Fruit fly (Drosophila melanogaster) whole organism, embryonic: ENCODE results near the gene vas.

Experiments used
- Abd-B ChIP-seq: fragments of 200-800 bp; sonication (Bioruptor generic); optimal IDR thresholded peaks from 2 replicates; lab custom pipeline; 2018; ENCODE audit warnings: missing biosample characterization, mild to moderate bottlenecking, missing genetic modification characterization, moderate library complexity
- Atf-2 ChIP-seq: fragments of 200-800 bp; sonication (Bioruptor generic); optimal IDR thresholded peaks from 2 replicates; lab custom pipeline; 2016; ENCODE audit warnings: missing biosample characterization, missing genetic modification characterization
- Atf3 ChIP-seq: fragments of 200-800 bp; sonication (Bioruptor generic); optimal IDR thresholded peaks from 3 replicates; lab custom pipeline; 2016; ENCODE audit warnings: missing biosample characterization, missing genetic modification characterization
- BtbVII ChIP-seq: fragments of 200-800 bp; sonication (Bioruptor generic); optimal IDR thresholded peaks from 3 replicates; lab custom pipeline; 2017; ENCODE audit warnings: missing biosample characterization, mild to moderate bottlenecking, missing genetic modification characterization
- CG10267 ChIP-seq: fragments of 200-800 bp; sonication (Bioruptor generic); optimal IDR thresholded peaks from 2 replicates; lab custom pipeline; 2018; ENCODE audit warnings: missing biosample characterization, mild to moderate bottlenecking, missing genetic modification characterization, moderate library complexity
- CG10321 ChIP-seq: fragments of 200-800 bp; sonication (Bioruptor generic); IDR thresholded peaks from 2 replicates; pipeline ENCODE4 v1.3.6; 2022; ENCODE audit warnings: missing biosample characterization, missing genetic modification characterization
- CG11398 ChIP-seq: fragments of 200-800 bp; sonication (Bioruptor generic); optimal IDR thresholded peaks from 2 replicates; lab custom pipeline; 2016; ENCODE audit warnings: missing biosample characterization, missing genetic modification characterization
- CG11456 ChIP-seq: fragments of 200-800 bp; sonication (Bioruptor generic); IDR thresholded peaks from 3 replicates; pipeline ENCODE4 v1.3.6; 2022; ENCODE audit warnings: missing biosample characterization, missing genetic modification characterization
- CG13287 ChIP-seq: fragments of 200-800 bp; sonication (Bioruptor generic); IDR thresholded peaks from 2 replicates; pipeline ENCODE4 v1.3.6; 2022; ENCODE audit warnings: missing biosample characterization, missing genetic modification characterization; ENCODE audit not compliant: partially characterized antibody
- CG14860 ChIP-seq: fragments of 200-800 bp; sonication (Bioruptor generic); IDR thresholded peaks from 3 replicates; pipeline ENCODE4 v1.3.6; 2022; ENCODE audit warnings: missing biosample characterization, missing genetic modification characterization; ENCODE audit not compliant: partially characterized antibody
- CG1603 ChIP-seq: fragments of 200-800 bp; sonication (Bioruptor generic); optimal IDR thresholded peaks from 2 replicates; lab custom pipeline; 2019; ENCODE audit warnings: missing biosample characterization, mild to moderate bottlenecking, missing genetic modification characterization, moderate library complexity
- CG34376 ChIP-seq: fragments of 200-800 bp; sonication (Bioruptor generic); optimal IDR thresholded peaks from 2 replicates; lab custom pipeline; 2018; ENCODE audit warnings: missing biosample characterization, mild to moderate bottlenecking, missing genetic modification characterization
- CG4424 ChIP-seq: fragments of 200-800 bp; sonication (Bioruptor generic); optimal IDR thresholded peaks from 3 replicates; lab custom pipeline; 2016; ENCODE audit warnings: missing biosample characterization, missing genetic modification characterization
- CG4730 ChIP-seq: fragments of 200-800 bp; sonication (Bioruptor generic); IDR thresholded peaks from 2 replicates; pipeline ENCODE4 v1.3.6; 2022; ENCODE audit warnings: missing biosample characterization, missing genetic modification characterization
- CG7745 ChIP-seq: fragments of 200-800 bp; sonication (Bioruptor generic); optimal IDR thresholded peaks from 2 replicates; lab custom pipeline; 2018; ENCODE audit warnings: missing biosample characterization, mild to moderate bottlenecking, missing genetic modification characterization, moderate library complexity
- CG7963 ChIP-seq: fragments of 200-800 bp; sonication (Bioruptor generic); IDR thresholded peaks from 3 replicates; pipeline ENCODE4 v1.3.6; 2022; ENCODE audit warnings: missing biosample characterization, missing genetic modification characterization; ENCODE audit not compliant: partially characterized antibody
- CG8089 ChIP-seq: fragments of 200-800 bp; sonication (Bioruptor generic); optimal IDR thresholded peaks from 3 replicates; lab custom pipeline; 2016; ENCODE audit warnings: missing biosample characterization, missing genetic modification characterization
- CkIIα-i1 ChIP-seq: fragments of 200-800 bp; sonication (Bioruptor generic); IDR thresholded peaks from 2 replicates; pipeline ENCODE4 v1.3.6; 2022; ENCODE audit warnings: missing biosample characterization, missing genetic modification characterization
- Dip2 ChIP-seq: fragments of 200-800 bp; sonication (Bioruptor generic); IDR thresholded peaks from 2 replicates; pipeline ENCODE4 v1.3.6; 2022; ENCODE audit warnings: missing biosample characterization, missing genetic modification characterization
- Doc3 ChIP-seq: fragments of 200-800 bp; sonication (Bioruptor generic); IDR thresholded peaks from 3 replicates; pipeline ENCODE4 v1.3.6; 2022; ENCODE audit warnings: missing biosample characterization, missing genetic modification characterization; ENCODE audit not compliant: partially characterized antibody
- Ets65A ChIP-seq: fragments of 200-800 bp; sonication (Bioruptor generic); peaks from one replicate; lab custom pipeline; 2016; ENCODE audit warnings: missing biosample characterization, missing genetic modification characterization
- Ets97D ChIP-seq: fragments of 200-800 bp; sonication (Bioruptor generic); optimal IDR thresholded peaks from 3 replicates; lab custom pipeline; 2016; ENCODE audit warnings: missing biosample characterization, missing genetic modification characterization
- H2.0 ChIP-seq: fragments of 200-800 bp; sonication (Bioruptor generic); IDR thresholded peaks from 2 replicates; pipeline ENCODE4 v1.3.6; 2022; ENCODE audit warnings: missing biosample characterization, missing genetic modification characterization
- HLH54F ChIP-seq: fragments of 200-800 bp; sonication (Bioruptor generic); optimal IDR thresholded peaks from 3 replicates; lab custom pipeline; 2016; ENCODE audit warnings: missing biosample characterization, missing genetic modification characterization
- Hmx ChIP-seq: fragments of 200-800 bp; sonication (Bioruptor generic); optimal IDR thresholded peaks from 2 replicates; lab custom pipeline; 2016; ENCODE audit warnings: missing biosample characterization, missing genetic modification characterization
- Kr ChIP-seq: fragments of 200-800 bp; sonication (Bioruptor generic); optimal IDR thresholded peaks from 2 replicates; lab custom pipeline; 2017; ENCODE audit warnings: missing biosample characterization, mild to moderate bottlenecking, missing genetic modification characterization
- MESR4 ChIP-seq: fragments of 200-800 bp; sonication (Bioruptor generic); optimal IDR thresholded peaks from 2 replicates; lab custom pipeline; 2018; ENCODE audit warnings: missing biosample characterization, mild to moderate bottlenecking, missing genetic modification characterization, moderate library complexity
- Mrtf ChIP-seq: fragments of 200-800 bp; sonication (Bioruptor generic); IDR thresholded peaks from 3 replicates; pipeline ENCODE4 v1.3.6; 2022; ENCODE audit warnings: missing biosample characterization, missing genetic modification characterization
- Nf-YB ChIP-seq: fragments of 200-800 bp; sonication (Bioruptor generic); optimal IDR thresholded peaks from 3 replicates; lab custom pipeline; 2019; ENCODE audit warnings: missing biosample characterization, mild to moderate bottlenecking, missing genetic modification characterization, moderate library complexity
- Poxn ChIP-seq: fragments of 200-800 bp; sonication (Bioruptor generic); IDR thresholded peaks from 2 replicates; pipeline ENCODE4 v1.3.6; 2022; ENCODE audit warnings: missing biosample characterization, missing genetic modification characterization
- Tbp ChIP-seq: fragments of >200 bp; optimal IDR thresholded peaks from 2 replicates; lab custom pipeline; 2018; ENCODE audit warnings: missing biosample characterization, missing genetic modification characterization
- Xrp1 ChIP-seq: fragments of 200-800 bp; sonication (Bioruptor generic); IDR thresholded peaks from 2 replicates; pipeline ENCODE4 v1.3.6; 2022; ENCODE audit warnings: missing biosample characterization, missing genetic modification characterization
- abd-A ChIP-seq: fragments of 200-800 bp; sonication (Bioruptor generic); optimal IDR thresholded peaks from 3 replicates; lab custom pipeline; 2019; ENCODE audit warnings: missing biosample characterization, mild to moderate bottlenecking, missing genetic modification characterization, moderate library complexity
- amos ChIP-seq: fragments of 200-800 bp; sonication (Bioruptor generic); IDR thresholded peaks from 2 replicates; pipeline ENCODE4 v1.3.6; 2022; ENCODE audit warnings: missing biosample characterization, missing genetic modification characterization; ENCODE audit not compliant: partially characterized antibody
- eve ChIP-seq, 2 experiments: fragments of >200 bp; optimal IDR thresholded peaks; 2 replicates each; lab custom pipeline; 2017; ENCODE audit warnings: missing biosample characterization in 2 of 2, missing genetic modification characterization in 2 of 2
- her ChIP-seq: fragments of 200-800 bp; sonication (Bioruptor generic); optimal IDR thresholded peaks from 2 replicates; lab custom pipeline; 2016; ENCODE audit warnings: missing biosample characterization, missing genetic modification characterization
- inv ChIP-seq: fragments of 200-800 bp; sonication (Bioruptor generic); IDR thresholded peaks from 2 replicates; pipeline ENCODE4 v1.3.6; 2022; ENCODE audit warnings: missing biosample characterization, missing genetic modification characterization; ENCODE audit not compliant: partially characterized antibody
- jing ChIP-seq: fragments of 200-800 bp; sonication (Bioruptor generic); optimal IDR thresholded peaks from 2 replicates; lab custom pipeline; 2018; ENCODE audit warnings: missing biosample characterization, mild to moderate bottlenecking, missing genetic modification characterization
- kni ChIP-seq: fragments of 200-800 bp; sonication (Bioruptor generic); optimal IDR thresholded peaks from 3 replicates; lab custom pipeline; 2017; ENCODE audit warnings: mild to moderate bottlenecking, missing biosample characterization, missing genetic modification reagents, missing genetic modification characterization
- maf-S ChIP-seq: fragments of 200-800 bp; sonication (Bioruptor generic); optimal IDR thresholded peaks from 2 replicates; lab custom pipeline; 2016; ENCODE audit warnings: missing biosample characterization, missing genetic modification characterization
- mirr ChIP-seq: fragments of 200-800 bp; sonication (Bioruptor generic); optimal IDR thresholded peaks from 3 replicates; lab custom pipeline; 2018; ENCODE audit warnings: missing biosample characterization, mild to moderate bottlenecking, missing genetic modification characterization
- nau ChIP-seq: fragments of 200-800 bp; sonication (Bioruptor generic); optimal IDR thresholded peaks from 3 replicates; lab custom pipeline; 2017; ENCODE audit warnings: missing biosample characterization, mild to moderate bottlenecking, missing genetic modification characterization, missing genetic modification reagents
- onecut ChIP-seq: fragments of 200-800 bp; sonication (Bioruptor generic); IDR thresholded peaks from 2 replicates; pipeline ENCODE4 v1.3.6; 2022; ENCODE audit warnings: missing biosample characterization, missing genetic modification characterization
- pzg ChIP-seq: fragments of 200-800 bp; sonication (Bioruptor generic); optimal IDR thresholded peaks from 3 replicates; lab custom pipeline; 2018; ENCODE audit warnings: missing biosample characterization, mild to moderate bottlenecking, missing genetic modification characterization, moderate library complexity
- sima ChIP-seq: fragments of 200-800 bp; sonication (Bioruptor generic); optimal IDR thresholded peaks from 2 replicates; lab custom pipeline; 2016; ENCODE audit warnings: missing biosample characterization, missing genetic modification characterization
- tll ChIP-seq, 2 experiments: fragments of 200-800 bp in 1 of 2; fragments of >200 bp in 1 of 2; sonication (Bioruptor generic) in 1 of 2; optimal IDR thresholded peaks; 2 replicates each; lab custom pipeline; 2017 to 2019; ENCODE audit warnings: missing biosample characterization in 2 of 2, missing genetic modification characterization in 2 of 2, mild to moderate bottlenecking in 1 of 2, moderate library complexity in 1 of 2
- tx ChIP-seq: fragments of 200-800 bp; sonication (Bioruptor generic); optimal IDR thresholded peaks from 2 replicates; lab custom pipeline; 2016; ENCODE audit warnings: missing biosample characterization, missing genetic modification characterization
- zf30C ChIP-seq: fragments of 200-800 bp; sonication (Bioruptor generic); optimal IDR thresholded peaks from 3 replicates; lab custom pipeline; 2018; ENCODE audit warnings: missing biosample characterization, mild to moderate bottlenecking, missing genetic modification characterization

Gene vas

DNA sequence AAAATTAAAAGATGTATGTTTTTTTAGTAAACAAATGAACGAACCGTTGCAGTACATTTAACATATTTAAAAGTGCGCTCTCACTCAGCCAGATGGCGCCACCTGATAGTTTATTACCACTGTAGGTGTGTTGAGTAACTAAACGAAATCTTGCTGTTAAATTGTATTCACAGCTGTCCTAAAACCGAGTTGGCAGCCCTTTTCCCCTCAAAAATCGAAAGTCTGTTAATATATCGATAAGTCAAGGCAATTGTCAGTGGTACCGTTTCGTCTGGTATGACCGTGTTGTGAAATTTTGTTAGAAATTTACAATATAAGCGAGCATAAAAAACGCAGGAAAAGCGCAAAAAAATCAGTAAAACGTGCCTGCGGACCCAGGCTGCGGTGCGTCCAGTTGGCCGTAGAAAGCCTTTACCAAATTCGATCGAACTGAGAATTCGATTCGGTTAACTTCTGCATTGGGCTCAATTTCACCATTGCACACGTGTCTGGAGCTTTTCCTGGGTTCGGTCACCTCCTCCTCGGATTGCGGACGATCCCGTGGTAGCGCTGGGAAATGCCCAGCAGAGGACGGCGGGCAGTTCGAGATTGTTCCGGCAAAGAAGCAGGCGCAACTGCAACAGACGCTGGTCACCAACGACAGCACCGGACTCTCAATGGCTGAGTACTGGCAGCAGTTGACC is 51.9 kb downstream of the vas start, which contains the start of gene stc (continued):
- TF ChIP-seq zf30C (GFP tag; lab: Kevin White, UChicago), result peak; percentile 8
- peak; percentile 39; the same call in 1 of the 2 replicates for TF ChIP-seq H2.0 (GFP tag; lab: Robert Waterston, UW)
- TF ChIP-seq CG4730 (GFP tag; lab: Robert Waterston, UW), result no peak
- TF ChIP-seq CG8089, result peak; percentile 17
- no peak for TF ChIP-seq kni (GFP tag; lab: Kevin White, UChicago)
- no peak for TF ChIP-seq CG10321 (GFP tag; lab: Robert Waterston, UW)
- TF ChIP-seq sima (GFP tag; lab: Kevin White, UChicago), result no peak
- TF ChIP-seq inv (GFP tag; lab: Robert Waterston, UW), result peak; percentile 36; the same call in 1 of the 2 replicates
- peak; percentile 89 for TF ChIP-seq Ets97D (GFP tag; lab: Kevin White, UChicago)
- TF ChIP-seq Nf-YB, result peak; percentile 11
- TF ChIP-seq Kr (GFP tag; lab: Kevin White, UChicago), result no peak
- TF ChIP-seq Abd-B (GFP tag; lab: Kevin White, UChicago), result peak; percentile 51
- TF ChIP-seq onecut (GFP tag; lab: Robert Waterston, UW), result peak; percentile 37; the same call in 1 of the 2 replicates
- peak; percentile 71; the same call in 1 of the 2 replicates for TF ChIP-seq Dip2
- peak; percentile 75 for TF ChIP-seq amos (GFP tag; lab: Robert Waterston, UW)
- TF ChIP-seq eve (GFP tag; optimal IDR thresholded peaks at IDR 0.05; lab: Kevin White, UChicago), result no peak
- peak; percentile 76 for TF ChIP-seq CG11456 (GFP tag; lab: Robert Waterston, UW)
- TF ChIP-seq Ets65A (GFP tag; lab: Kevin White, UChicago), result peak; percentile 79
- TF ChIP-seq Tbp (GFP tag; lab: Kevin White, UChicago), result no peak
- TF ChIP-seq Hmx (GFP tag; lab: Kevin White, UChicago), result no peak
- TF ChIP-seq Atf3 (GFP tag; lab: Kevin White, UChicago), result peak; percentile 1
- TF ChIP-seq mirr (GFP tag; lab: Kevin White, UChicago), result peak; percentile 32
- peak; percentile 63; the same call in 2 of the 3 replicates for TF ChIP-seq CG7963
- peak; percentile 91 for TF ChIP-seq CG1603
- TF ChIP-seq CG10267 (tag; lab: Kevin White, UChicago), result peak; percentile 92
- peak; percentile 41 for TF ChIP-seq tx
- TF ChIP-seq Mrtf (GFP tag; lab: Robert Waterston, UW), result no peak
- TF ChIP-seq CG11398 (GFP tag; lab: Kevin White, UChicago), result peak; percentile 20
- TF ChIP-seq BtbVII (GFP tag; lab: Kevin White, UChicago), result no peak
- TF ChIP-seq Xrp1, result 0 out of 2 replicates have a peak, but pooled peaks have one; percentile 28
- TF ChIP-seq nau (GFP tag; lab: Kevin White, UChicago), result no peak
- TF ChIP-seq CG13287 (GFP tag; lab: Robert Waterston, UW), result peak; percentile 84
- TF ChIP-seq Poxn (GFP tag; lab: Robert Waterston, UW), result no peak
- no peak for TF ChIP-seq jing (GFP tag; lab: Kevin White, UChicago)
- peak; percentile 38 for TF ChIP-seq CG4424
- TF ChIP-seq Atf-2 (GFP tag; lab: Kevin White, UChicago), result peak; percentile 14
- peak in 1 of 2 experiments; percentile 45 for TF ChIP-seq tll (GFP tag; optimal IDR thresholded peaks at IDR 0.05; lab: Kevin White, UChicago)
- peak; percentile 94 for TF ChIP-seq pzg (GFP tag; lab: Kevin White, UChicago)
- no peak for TF ChIP-seq CkIIα-i1 (GFP tag; lab: Robert Waterston, UW)
- TF ChIP-seq her (GFP tag; lab: Kevin White, UChicago), result peak; percentile 62
- TF ChIP-seq CG14860 (GFP tag; lab: Robert Waterston, UW), result peak; percentile 28; the same call in 2 of the 3 replicates
- TF ChIP-seq maf-S (GFP tag; lab: Kevin White, UChicago), result peak; percentile 31
- peak; percentile 52 for TF ChIP-seq HLH54F
- no peak for TF ChIP-seq abd-A (tag; lab: Kevin White, UChicago)
- peak; percentile 74 for TF ChIP-seq MESR4 (GFP tag; lab: Kevin White, UChicago)
- TF ChIP-seq CG7745 (tag; lab: Kevin White, UChicago), result no peak
- peak; percentile 15 for TF ChIP-seq CG34376 (GFP tag; lab: Kevin White, UChicago)
- TF ChIP-seq Doc3, result peak; percentile 55; the same call in 2 of the 3 replicates
